Fruit fly (Drosophila melanogaster) whole organism, embryonic: ENCODE measurements around the gene Slimp.

Experiments used
- CG10543 ChIP-seq: fragments of 200-800 bp; sonication (Bioruptor generic); optimal IDR thresholded peaks from 3 replicates; lab custom pipeline; 2017; ENCODE audit warnings: missing biosample characterization, mild to moderate bottlenecking, missing genetic modification characterization, moderate library complexity
- CG11504 ChIP-seq: fragments of 200-800 bp; sonication (Bioruptor generic); optimal IDR thresholded peaks from 3 replicates; lab custom pipeline; 2019; ENCODE audit warnings: missing biosample characterization, mild to moderate bottlenecking, missing genetic modification characterization, moderate library complexity
- CG12155 ChIP-seq: fragments of 200-800 bp; sonication (Bioruptor generic); optimal IDR thresholded peaks from 3 replicates; lab custom pipeline; 2016; ENCODE audit warnings: missing biosample characterization, missing genetic modification characterization
- CG12236 ChIP-seq: fragments of 200-800 bp; sonication (Bioruptor generic); optimal IDR thresholded peaks from 2 replicates; lab custom pipeline; 2016; ENCODE audit warnings: missing biosample characterization, missing genetic modification characterization
- CG14667 ChIP-seq: fragments of 200-800 bp; sonication (Bioruptor generic); IDR thresholded peaks from 2 replicates; pipeline ENCODE4 v1.3.6; 2022; ENCODE audit warnings: missing biosample characterization, missing genetic modification characterization
- CG15514 ChIP-seq: fragments of 200-800 bp; sonication (Bioruptor generic); optimal IDR thresholded peaks from 3 replicates; lab custom pipeline; 2017; ENCODE audit warnings: missing biosample characterization, missing genetic modification characterization, mild to moderate bottlenecking, moderate library complexity, missing genetic modification reagents
- CG17328 ChIP-seq: fragments of 200-800 bp; sonication (Bioruptor generic); IDR thresholded peaks from 2 replicates; pipeline ENCODE4 v1.3.6; 2022; ENCODE audit warnings: missing biosample characterization, missing genetic modification characterization
- CG17568 ChIP-seq: fragments of 200-800 bp; sonication (Bioruptor generic); optimal IDR thresholded peaks from 2 replicates; lab custom pipeline; 2018; ENCODE audit warnings: missing biosample characterization, mild to moderate bottlenecking, missing genetic modification characterization, moderate library complexity
- CG1792 ChIP-seq: fragments of 200-800 bp; sonication (Bioruptor generic); optimal IDR thresholded peaks from 2 replicates; lab custom pipeline; 2016; ENCODE audit warnings: missing biosample characterization, missing genetic modification characterization
- CG2889 ChIP-seq: fragments of 200-800 bp; sonication (Bioruptor generic); IDR thresholded peaks from 3 replicates; pipeline ENCODE4 v1.3.6; 2022; ENCODE audit warnings: missing biosample characterization, missing genetic modification characterization
- CG5953 ChIP-seq: fragments of 200-800 bp; sonication (Bioruptor generic); IDR thresholded peaks from 2 replicates; pipeline ENCODE4 v1.3.6; 2022; ENCODE audit warnings: missing biosample characterization, missing genetic modification characterization
- CG6272 ChIP-seq: fragments of 200-800 bp; sonication (Bioruptor generic); IDR thresholded peaks from 2 replicates; pipeline ENCODE4 v1.3.6; 2022; ENCODE audit warnings: missing biosample characterization, missing genetic modification characterization
- CG6654 ChIP-seq: fragments of 200-800 bp; sonication (Bioruptor generic); optimal IDR thresholded peaks from 2 replicates; lab custom pipeline; 2017; ENCODE audit warnings: missing biosample characterization, mild to moderate bottlenecking, missing genetic modification characterization
- CG6689 ChIP-seq: fragments of 200-800 bp; sonication (Bioruptor generic); IDR thresholded peaks from 2 replicates; pipeline ENCODE4 v1.3.6; 2022; ENCODE audit warnings: missing biosample characterization, missing genetic modification characterization
- CG6765 ChIP-seq: fragments of 200-800 bp; sonication (Bioruptor generic); optimal IDR thresholded peaks from 3 replicates; lab custom pipeline; 2017; ENCODE audit warnings: missing biosample characterization, mild to moderate bottlenecking, missing genetic modification characterization
- CG7839 ChIP-seq: fragments of 200-800 bp; sonication (Bioruptor generic); optimal IDR thresholded peaks from 3 replicates; lab custom pipeline; 2018; ENCODE audit warnings: missing biosample characterization, mild to moderate bottlenecking, missing genetic modification characterization, moderate library complexity
- CG7928 ChIP-seq: fragments of 200-800 bp; sonication (Bioruptor generic); optimal IDR thresholded peaks from 2 replicates; lab custom pipeline; 2017; ENCODE audit warnings: missing biosample characterization, mild to moderate bottlenecking, missing genetic modification characterization
- CG7963 ChIP-seq: fragments of 200-800 bp; sonication (Bioruptor generic); IDR thresholded peaks from 3 replicates; pipeline ENCODE4 v1.3.6; 2022; ENCODE audit warnings: missing biosample characterization, missing genetic modification characterization; ENCODE audit not compliant: partially characterized antibody
- CG8089 ChIP-seq: fragments of 200-800 bp; sonication (Bioruptor generic); optimal IDR thresholded peaks from 3 replicates; lab custom pipeline; 2016; ENCODE audit warnings: missing biosample characterization, missing genetic modification characterization
- CG8359 ChIP-seq: fragments of 200-800 bp; sonication (Bioruptor generic); optimal IDR thresholded peaks from 2 replicates; lab custom pipeline; 2017; ENCODE audit warnings: missing biosample characterization, mild to moderate bottlenecking, missing genetic modification characterization, borderline replicate concordance
- CG9437 ChIP-seq: fragments of 200-800 bp; sonication (Bioruptor generic); optimal IDR thresholded peaks from 2 replicates; lab custom pipeline; 2018; ENCODE audit warnings: missing biosample characterization, mild to moderate bottlenecking, missing genetic modification characterization
- CG9727 ChIP-seq: fragments of 200-800 bp; sonication (Bioruptor generic); optimal IDR thresholded peaks from 3 replicates; lab custom pipeline; 2017; ENCODE audit warnings: missing biosample characterization, mild to moderate bottlenecking, missing genetic modification characterization
- CTCF ChIP-seq: fragments of 200-800 bp; sonication (Bioruptor generic); optimal IDR thresholded peaks from 2 replicates; lab custom pipeline; 2017; ENCODE audit warnings: missing biosample characterization, mild to moderate bottlenecking, missing genetic modification characterization, moderate library complexity
- Dek ChIP-seq: fragments of 200-800 bp; sonication (Bioruptor generic); optimal IDR thresholded peaks from 3 replicates; lab custom pipeline; 2019; ENCODE audit warnings: missing biosample characterization, mild to moderate bottlenecking, missing genetic modification characterization, moderate library complexity
- Eip74EF ChIP-seq, 2 experiments: fragments of 200-800 bp in 1 of 2; fragments of >200 bp in 1 of 2; sonication (Bioruptor generic) in 1 of 2; optimal IDR thresholded peaks; 2 replicates each; lab custom pipeline; 2017 to 2019; ENCODE audit warnings: missing biosample characterization in 2 of 2, missing genetic modification characterization in 2 of 2, mild to moderate bottlenecking in 1 of 2, moderate library complexity in 1 of 2
- Hand ChIP-seq: fragments of 200-800 bp; sonication (Bioruptor generic); optimal IDR thresholded peaks from 2 replicates; lab custom pipeline; 2017; ENCODE audit warnings: mild to moderate bottlenecking, missing biosample characterization, missing genetic modification reagents, missing genetic modification characterization
- Hmr ChIP-seq: fragments of 200-800 bp; sonication (Bioruptor generic); optimal IDR thresholded peaks from 3 replicates; lab custom pipeline; 2017; ENCODE audit warnings: mild to moderate bottlenecking, missing biosample characterization, missing genetic modification reagents, missing genetic modification characterization
- Hr78 ChIP-seq, 2 experiments: fragments of 200-800 bp in 1 of 2; fragments of >200 bp in 1 of 2; sonication (Bioruptor generic) in 1 of 2; optimal IDR thresholded peaks; 2 replicates each; lab custom pipeline; 2017 to 2019; ENCODE audit warnings: missing biosample characterization in 2 of 2, missing genetic modification characterization in 2 of 2, mild to moderate bottlenecking in 1 of 2, moderate library complexity in 1 of 2
- MESR4 ChIP-seq: fragments of 200-800 bp; sonication (Bioruptor generic); optimal IDR thresholded peaks from 2 replicates; lab custom pipeline; 2018; ENCODE audit warnings: missing biosample characterization, mild to moderate bottlenecking, missing genetic modification characterization, moderate library complexity
- Stat92E ChIP-seq, 3 experiments: fragments of >200 bp in 2 of 3; fragments of 200-800 bp in 1 of 3; sonication (Bioruptor generic) in 1 of 3; optimal IDR thresholded peaks; 2 replicates each; lab custom pipeline; 2017 to 2019; ENCODE audit warnings: missing biosample characterization in 3 of 3, missing genetic modification characterization in 3 of 3, mild to moderate bottlenecking in 1 of 3, moderate library complexity in 1 of 3
- ara ChIP-seq: fragments of 200-800 bp; sonication (Bioruptor generic); IDR thresholded peaks from 2 replicates; pipeline ENCODE4 v1.3.6; 2022; ENCODE audit warnings: missing biosample characterization, missing genetic modification characterization
- crol ChIP-seq: fragments of 200-800 bp; sonication (Bioruptor generic); IDR thresholded peaks from 2 replicates; pipeline ENCODE4 v1.3.6; 2022; ENCODE audit warnings: missing biosample characterization, missing genetic modification characterization
- dmrt11E ChIP-seq: fragments of 200-800 bp; sonication (Bioruptor generic); optimal IDR thresholded peaks from 3 replicates; lab custom pipeline; 2018; ENCODE audit warnings: missing biosample characterization, mild to moderate bottlenecking, missing genetic modification characterization, moderate library complexity
- en ChIP-seq: fragments of 200-800 bp; sonication (Bioruptor generic); optimal IDR thresholded peaks from 2 replicates; lab custom pipeline; 2016; ENCODE audit warnings: missing biosample characterization, missing genetic modification characterization
- fd96Cb ChIP-seq: fragments of 200-800 bp; sonication (Bioruptor generic); optimal IDR thresholded peaks from 2 replicates; lab custom pipeline; 2018; ENCODE audit warnings: missing biosample characterization, mild to moderate bottlenecking, missing genetic modification characterization, moderate library complexity
- lmd ChIP-seq: fragments of 200-800 bp; sonication (Bioruptor generic); IDR thresholded peaks from 2 replicates; pipeline ENCODE4 v1.3.6; 2022; ENCODE audit warnings: missing biosample characterization, missing genetic modification characterization
- lov ChIP-seq, 2 experiments: fragments of 200-800 bp in 1 of 2; fragments of >200 bp in 1 of 2; sonication (Bioruptor generic) in 1 of 2; IDR thresholded peaks in 1 of 2; optimal IDR thresholded peaks in 1 of 2; 2 replicates in 1 of 2; 3 replicates in 1 of 2; pipeline versions ENCODE4 v1.3.6 to Lab custom; 2017 to 2022; ENCODE audit warnings: missing biosample characterization in 1 of 2, missing genetic modification characterization in 1 of 2
- phol ChIP-seq: fragments of 200-800 bp; sonication (Bioruptor generic); optimal IDR thresholded peaks from 3 replicates; lab custom pipeline; 2018; ENCODE audit warnings: missing biosample characterization, mild to moderate bottlenecking, missing genetic modification characterization, moderate library complexity
- prd ChIP-seq, 3 experiments: fragments of >200 bp in 2 of 3; fragments of 200-800 bp in 1 of 3; sonication (Bioruptor generic) in 1 of 3; optimal IDR thresholded peaks in 2 of 3; IDR thresholded peaks in 1 of 3; 2 replicates in 2 of 3; 3 replicates in 1 of 3; pipeline versions ENCODE4 v1.3.6 to Lab custom; 2017 to 2022; ENCODE audit warnings: missing biosample characterization in 1 of 3, missing genetic modification characterization in 1 of 3
- ranshi ChIP-seq: fragments of 200-800 bp; sonication (Bioruptor generic); IDR thresholded peaks from 2 replicates; pipeline ENCODE4 v1.3.6; 2022; ENCODE audit warnings: missing biosample characterization, missing genetic modification characterization
- sc ChIP-seq, 3 experiments: fragments of >200 bp in 2 of 3; fragments of 200-800 bp in 1 of 3; sonication (Bioruptor generic) in 1 of 3; optimal IDR thresholded peaks; 2 replicates in 2 of 3; 3 replicates in 1 of 3; lab custom pipeline; 2017; ENCODE audit warnings: mild to moderate bottlenecking in 1 of 3, missing biosample characterization in 1 of 3, missing genetic modification characterization in 1 of 3, missing genetic modification reagents in 1 of 3
- sisA ChIP-seq: fragments of 200-800 bp; sonication (Bioruptor generic); IDR thresholded peaks from 2 replicates; pipeline ENCODE4 v1.3.6; 2022; ENCODE audit warnings: missing biosample characterization, missing genetic modification characterization
- sr ChIP-seq: fragments of 200-800 bp; sonication (Bioruptor generic); IDR thresholded peaks from 3 replicates; pipeline ENCODE4 v1.3.6; 2022; ENCODE audit warnings: missing biosample characterization, missing genetic modification characterization
- tio ChIP-seq: fragments of 200-800 bp; sonication (Bioruptor generic); optimal IDR thresholded peaks from 2 replicates; lab custom pipeline; 2017; ENCODE audit warnings: missing biosample characterization, missing genetic modification characterization, inconsistent platforms
- ttk ChIP-seq: fragments of 200-800 bp; sonication (Bioruptor generic); IDR thresholded peaks from 2 replicates; pipeline ENCODE4 v2.1.2; 2022; ENCODE audit warnings: missing biosample characterization, missing genetic modification characterization
- vnd ChIP-seq: fragments of 200-800 bp; sonication (Bioruptor generic); IDR thresholded peaks from 3 replicates; pipeline ENCODE4 v1.3.6; 2022; ENCODE audit warnings: missing biosample characterization, missing genetic modification characterization; ENCODE audit not compliant: partially characterized antibody
- z ChIP-seq: fragments of 200-800 bp; sonication (Bioruptor generic); IDR thresholded peaks from 3 replicates; pipeline ENCODE4 v1.3.6; 2022; ENCODE audit warnings: missing biosample characterization, missing genetic modification characterization

The Slimp gene

DNA sequence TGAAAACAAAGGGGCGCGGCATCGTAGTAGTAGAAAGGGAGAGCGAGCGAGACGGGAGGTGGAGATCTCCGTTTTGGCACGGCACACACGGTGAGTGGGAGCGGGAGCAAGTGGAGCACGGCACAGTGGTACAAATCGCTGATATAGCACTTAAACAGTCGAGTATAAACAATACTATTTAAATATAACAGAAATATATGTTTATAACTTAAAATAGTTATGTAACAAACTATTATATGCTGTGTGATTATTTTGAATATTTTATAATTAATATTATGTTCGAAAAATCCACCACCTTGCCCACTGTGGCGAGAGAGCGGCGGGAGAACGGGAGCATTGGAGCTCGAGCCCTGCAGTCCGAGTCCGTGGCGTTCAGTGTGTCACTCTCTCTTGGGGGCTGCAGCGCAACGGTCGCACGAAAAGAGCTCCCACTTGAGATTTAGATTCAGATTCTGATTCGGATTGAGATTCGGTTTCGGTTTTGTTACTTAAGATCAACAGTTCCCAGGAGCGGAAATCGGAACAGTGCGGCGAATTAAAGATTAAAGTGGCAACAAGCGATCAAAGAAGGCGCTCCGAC is 7.7 kb downstream of the Slimp start, which contains the start of gene Kal1:
Kal1 (plus strand) TSS at position 383 of the 580 bp plus-strand sequence.
- peak; percentile 67 for TF ChIP-seq CTCF
- peak; percentile 78; the same call in 2 of the 3 replicates for TF ChIP-seq CG2889 (GFP tag; lab: Robert Waterston, UW)
- peak; percentile 73 for TF ChIP-seq CG6654 (GFP tag; lab: Kevin White, UChicago)
- peak; percentile 90 for TF ChIP-seq ttk (GFP tag; lab: Robert Waterston, UW)
- no peak for TF ChIP-seq sc (optimal IDR thresholded peaks at IDR 0.05; lab: Kevin White, UChicago)
- peak; percentile 93 for TF ChIP-seq sc (GFP tag; optimal IDR thresholded peaks at IDR 0.05; lab: Kevin White, UChicago)
- TF ChIP-seq CG17568 = peak; percentile 89
- peak in 1 of 2 experiments; percentile 95 for TF ChIP-seq Eip74EF (GFP tag; optimal IDR thresholded peaks at IDR 0.05; lab: Kevin White, UChicago)
- peak; percentile 66 for TF ChIP-seq CG10543
- TF ChIP-seq sisA (GFP tag; lab: Robert Waterston, UW) = peak; percentile 90
- peak; percentile 74 for TF ChIP-seq CG6765 (GFP tag; lab: Kevin White, UChicago)
- peak; percentile 92 for TF ChIP-seq ara (GFP tag; lab: Robert Waterston, UW)
- no peak for TF ChIP-seq lov (optimal IDR thresholded peaks at IDR 0.05; lab: Kevin White, UChicago)
- TF ChIP-seq lov (GFP tag; IDR thresholded peaks at IDR 0.05; lab: Robert Waterston, UW) = peak; percentile 90
- TF ChIP-seq fd96Cb (tag; lab: Kevin White, UChicago) = peak; percentile 94
- TF ChIP-seq crol (GFP tag; lab: Robert Waterston, UW) = peak; percentile 69
- peak; percentile 90 for TF ChIP-seq lmd (GFP tag; lab: Robert Waterston, UW)
- no peak for TF ChIP-seq en (GFP tag; lab: Kevin White, UChicago)
- peak; percentile 88 for TF ChIP-seq CG9727
- TF ChIP-seq CG7963 (GFP tag; lab: Robert Waterston, UW) = no peak
- peak; percentile 18 for TF ChIP-seq CG7928 (GFP tag; lab: Kevin White, UChicago)
- TF ChIP-seq Hr78 (GFP tag; optimal IDR thresholded peaks at IDR 0.05; lab: Kevin White, UChicago) = peak in 1 of 2 experiments; percentile 82
- TF ChIP-seq CG6272 = peak; percentile 89
- no peak for TF ChIP-seq CG12236 (GFP tag; lab: Kevin White, UChicago)
- TF ChIP-seq tio (GFP tag; lab: Kevin White, UChicago) = peak; percentile 80
- peak; percentile 47; the same call in 2 of the 3 replicates for TF ChIP-seq vnd (GFP tag; lab: Robert Waterston, UW)
- peak; percentile 60; the same call in 2 of the 3 replicates for TF ChIP-seq z (GFP tag; lab: Robert Waterston, UW)
- TF ChIP-seq CG11504 (tag; lab: Kevin White, UChicago) = peak; percentile 95
- TF ChIP-seq CG14667 (GFP tag; lab: Robert Waterston, UW) = peak; percentile 81
- TF ChIP-seq CG5953 = peak; percentile 87
- peak; percentile 61 for TF ChIP-seq Dek (tag; lab: Kevin White, UChicago)
- TF ChIP-seq CG12155 = peak; percentile 73
- TF ChIP-seq prd (optimal IDR thresholded peaks at IDR 0.05; lab: Kevin White, UChicago) = no peak
- TF ChIP-seq prd (GFP tag; IDR thresholded peaks at IDR 0.05; lab: Robert Waterston, UW) = peak; percentile 91
- TF ChIP-seq CG8089 (GFP tag; lab: Kevin White, UChicago) = no peak
- TF ChIP-seq CG15514 = peak; percentile 77
- peak; percentile 73 for TF ChIP-seq Hand (GFP tag; lab: Kevin White, UChicago)
- peak; percentile 95 for TF ChIP-seq CG17328 (GFP tag; lab: Robert Waterston, UW)
- peak; percentile 35 for TF ChIP-seq MESR4 (GFP tag; lab: Kevin White, UChicago)
- peak; percentile 44; the same call in 1 of the 3 replicates for TF ChIP-seq sr (GFP tag; lab: Robert Waterston, UW)
- TF ChIP-seq CG7839 = peak; percentile 94
- TF ChIP-seq Stat92E (GFP tag; optimal IDR thresholded peaks at IDR 0.05; lab: Kevin White, UChicago) = peak in 1 of 3 experiments; percentile 90
- TF ChIP-seq ranshi (GFP tag; lab: Robert Waterston, UW) = peak; percentile 90
- peak; percentile 81 for TF ChIP-seq CG9437 (GFP tag; lab: Kevin White, UChicago)
- TF ChIP-seq phol (tag; lab: Kevin White, UChicago) = peak; percentile 93
- TF ChIP-seq CG8359 (GFP tag; lab: Kevin White, UChicago) = peak; percentile 81
- peak; percentile 91 for TF ChIP-seq CG6689 (GFP tag; lab: Robert Waterston, UW)
- TF ChIP-seq CG1792 (GFP tag; lab: Kevin White, UChicago) = no peak
- TF ChIP-seq Hmr (GFP tag; lab: Kevin White, UChicago) = peak; percentile 86
- TF ChIP-seq dmrt11E (tag; lab: Kevin White, UChicago) = peak; percentile 93
